Fruit fly (Drosophila melanogaster): ENCODE data around the gene LManI.
A peak's percentile ranks its signal among the peaks of the same experiment; 100 is the strongest.

The LManI gene

dm6 chr2L:10476879-10477278 is 19.8 kb upstream of the LManI start, which contains the start of gene RluA-2:
Gene RluA-2 (plus strand): TSS chr2L:10477073.
- no peak for TF ChIP-seq noc (tag; optimal IDR thresholded peaks at IDR 0.05)

DNA sequence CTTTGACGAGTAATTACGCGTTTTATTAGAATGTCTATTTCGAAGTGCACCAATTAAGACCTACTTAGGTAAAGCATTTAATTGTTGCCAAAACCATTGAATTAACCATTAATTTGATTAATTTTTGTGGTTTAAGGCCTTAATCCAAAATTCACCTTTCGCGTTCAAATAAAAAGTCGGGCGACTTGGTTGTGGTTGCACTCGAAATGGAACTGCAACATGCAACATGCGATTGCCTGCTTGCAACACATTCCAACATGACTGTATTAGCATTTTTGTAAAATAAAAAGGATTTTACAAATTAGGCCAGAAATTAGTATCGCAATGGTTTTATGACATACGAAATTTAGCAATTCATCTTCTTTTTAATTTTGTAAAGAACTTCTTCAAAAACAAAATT is 17.8 kb upstream of the LManI start:
- no peak for TF ChIP-seq noc (tag; optimal IDR thresholded peaks at IDR 0.05)

dm6 chr2L:10474268-10474678 is 17.2 kb upstream of the LManI start, which contains the start of gene RluA-1:
Gene RluA-1 (minus strand): TSS chr2L:10474349.
- peak; percentile 71 for TF ChIP-seq noc (tag; optimal IDR thresholded peaks at IDR 0.05)

DNA sequence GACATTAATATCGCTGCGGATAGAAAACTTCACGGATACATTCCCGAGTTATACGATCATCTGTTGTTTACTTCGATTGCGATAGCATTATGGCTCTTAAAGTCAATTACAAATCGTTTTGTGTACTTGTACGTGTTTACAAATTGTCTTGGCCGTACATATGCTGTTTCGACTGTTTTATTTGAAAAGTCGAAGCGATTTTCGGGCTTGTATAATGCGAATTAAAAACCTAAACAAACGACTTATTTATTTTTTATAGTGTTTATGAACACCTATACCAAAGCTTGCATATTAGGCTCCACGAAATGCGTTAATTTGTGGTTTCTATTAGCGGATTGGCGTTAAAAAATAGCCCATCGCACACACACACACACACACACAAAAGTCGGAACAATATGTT is 15.2 kb upstream of the LManI start:
- no peak for TF ChIP-seq noc (tag; optimal IDR thresholded peaks at IDR 0.05)

- TF ChIP-seq noc (tag; optimal IDR thresholded peaks at IDR 0.05): no peak
These were observed 13.2 kb upstream of the LManI start for dm6 chr2L:10470211-10470610.

dm6 chr2L:10468978-10469377 is 11.9 kb upstream of the LManI start:
- no peak for TF ChIP-seq noc (tag; optimal IDR thresholded peaks at IDR 0.05)

DNA sequence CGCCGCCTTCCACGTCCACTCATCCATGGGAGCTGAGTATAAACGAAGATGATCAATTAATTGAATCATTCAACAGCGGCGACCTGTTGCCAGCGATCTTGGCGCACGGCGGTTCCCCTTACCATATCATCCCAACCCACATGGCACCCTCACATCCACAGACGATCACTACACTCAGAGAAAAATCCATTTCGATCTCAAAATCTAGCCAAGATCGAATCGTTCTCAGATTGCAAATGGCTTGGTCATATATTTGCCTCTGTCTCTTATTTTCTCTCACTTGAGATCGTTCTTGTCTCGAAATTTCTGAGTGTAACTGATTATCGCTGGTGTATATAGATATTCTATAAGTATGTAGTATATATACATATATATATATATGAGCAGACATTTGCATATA is 11.3 kb upstream of the LManI start:
- TF ChIP-seq noc (tag; optimal IDR thresholded peaks at IDR 0.05): peak; percentile 66

DNA sequence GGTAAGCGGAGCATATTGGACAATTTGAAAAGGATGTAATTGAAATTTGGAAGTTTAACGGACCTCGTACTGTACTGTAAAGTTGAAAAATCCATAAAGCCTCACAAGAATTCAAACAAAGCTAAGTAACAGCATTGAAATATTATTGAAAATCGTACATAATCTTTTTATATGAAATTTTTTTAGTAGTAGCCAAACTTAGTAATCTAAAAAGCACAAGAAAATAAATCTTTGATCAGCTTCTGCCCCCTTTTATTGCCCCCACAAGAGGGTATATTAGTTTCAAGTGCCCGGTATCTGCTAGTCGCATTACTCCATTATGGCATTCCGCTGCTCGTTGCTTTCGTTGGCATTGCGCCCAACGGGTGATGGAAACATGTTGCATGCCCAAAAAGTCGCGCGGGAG is 9.8 kb upstream of the LManI start:
- TF ChIP-seq noc (tag; optimal IDR thresholded peaks at IDR 0.05): no peak

DNA sequence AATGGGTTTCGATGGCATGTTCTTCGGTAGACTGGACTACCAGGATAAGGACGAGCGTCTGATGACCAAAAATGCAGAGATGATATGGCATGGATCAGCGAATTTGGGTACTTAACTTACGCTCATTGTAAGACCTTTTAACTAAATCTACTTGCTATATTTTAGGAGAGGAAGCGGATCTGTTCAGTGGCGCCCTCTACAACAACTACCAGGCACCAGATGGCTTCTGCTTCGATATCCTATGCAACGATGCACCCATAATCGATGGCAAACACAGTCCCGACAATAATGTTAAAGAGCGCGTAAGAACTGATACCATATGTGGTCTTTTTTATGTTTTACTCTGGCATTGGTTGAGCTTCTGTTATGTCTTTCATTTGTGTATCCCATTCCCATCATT is 1.9 kb upstream of the LManI start:
- TF ChIP-seq noc (tag; optimal IDR thresholded peaks at IDR 0.05): no peak

dm6 chr2L:10455944-10456520 is 1.0 kb downstream of the LManI start:
- TF ChIP-seq noc (tag; optimal IDR thresholded peaks at IDR 0.05): peak; percentile 56

- TF ChIP-seq noc (tag; optimal IDR thresholded peaks at IDR 0.05): no peak
These were observed 4.7 kb downstream of the LManI start, which contains the start of gene ppk10 for dm6 chr2L:10452296-10452695. Gene ppk10 (minus strand): TSS chr2L:10452396.

DNA sequence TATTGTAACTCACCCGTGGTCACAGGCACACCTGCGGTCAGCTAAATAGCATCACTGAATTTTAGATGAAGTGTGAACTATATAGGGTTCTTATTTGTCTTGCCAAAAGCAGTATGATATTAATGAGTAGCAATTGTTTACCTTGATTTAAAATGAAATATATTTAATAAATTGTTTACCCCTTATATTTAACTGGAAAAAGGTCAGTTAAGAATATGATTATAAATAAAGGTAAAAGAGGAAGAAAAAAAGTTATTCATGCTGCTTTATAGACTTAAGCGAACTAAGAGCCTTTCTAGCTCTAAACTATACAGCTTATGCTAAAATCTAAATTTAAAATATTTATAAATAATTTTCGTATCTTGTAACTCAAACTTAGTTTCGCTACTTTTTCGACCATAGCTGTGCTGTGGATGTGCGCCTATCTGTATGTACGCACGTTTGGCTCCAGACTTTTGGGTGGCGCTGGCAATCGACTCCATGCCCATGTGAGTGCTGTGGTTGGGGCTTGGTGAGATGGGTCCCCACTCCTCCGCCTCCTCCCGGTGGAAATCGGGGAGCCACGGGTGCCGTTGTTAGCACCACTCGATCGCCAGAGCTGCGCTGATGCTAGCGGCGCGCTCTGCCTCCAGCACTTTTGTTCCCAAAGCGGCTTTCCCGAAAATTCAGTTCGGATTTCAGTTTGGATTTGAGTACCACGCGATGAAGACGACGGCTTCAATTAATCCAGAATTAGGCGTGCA is 14.8 kb downstream of the LManI start, which contains the start of gene loh:
TSS of gene loh (plus strand) at position 487 of the 743 bp plus-strand sequence.
- no peak for TF ChIP-seq noc (tag; optimal IDR thresholded peaks at IDR 0.05)

DNA sequence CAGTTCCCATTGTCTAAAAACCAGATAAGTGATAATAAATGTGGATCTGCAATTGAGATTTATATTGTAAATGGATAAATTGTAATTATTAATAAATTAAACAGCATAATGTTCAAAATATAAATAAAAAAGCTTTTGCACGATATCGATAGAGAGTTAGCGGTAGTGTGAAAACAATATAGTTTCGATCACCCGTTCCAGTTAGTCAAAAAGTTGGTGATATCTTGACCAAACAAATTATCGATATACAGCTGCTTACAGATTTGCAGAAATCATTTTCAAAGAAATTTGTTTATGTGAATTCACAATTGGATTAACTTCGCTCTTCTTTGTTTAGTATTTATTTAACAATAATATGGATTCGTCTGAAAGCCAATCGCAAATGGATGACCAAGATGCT is 17.9 kb downstream of the LManI start, which contains the start of gene Nse4:
TSS of gene Nse4 (plus strand) at position 267 of the 400 bp plus-strand sequence.
- TF ChIP-seq noc (tag; optimal IDR thresholded peaks at IDR 0.05): no peak

- no peak for TF ChIP-seq noc (tag; optimal IDR thresholded peaks at IDR 0.05)
These were observed 19.7 kb downstream of the LManI start, which contains the start of gene STUB1 for dm6 chr2L:10437317-10437716. Gene STUB1 (plus strand): TSS chr2L:10437548.

dm6 chr2L:10435606-10436160 is 21.4 kb downstream of the LManI start, which contains the start of the genes TBC1D16 and holn1:
Gene TBC1D16 (minus strand): TSS chr2L:10435656.
Gene holn1 (plus strand): TSS chr2L:10435995.
- no peak for TF ChIP-seq noc (tag; optimal IDR thresholded peaks at IDR 0.05)

DNA sequence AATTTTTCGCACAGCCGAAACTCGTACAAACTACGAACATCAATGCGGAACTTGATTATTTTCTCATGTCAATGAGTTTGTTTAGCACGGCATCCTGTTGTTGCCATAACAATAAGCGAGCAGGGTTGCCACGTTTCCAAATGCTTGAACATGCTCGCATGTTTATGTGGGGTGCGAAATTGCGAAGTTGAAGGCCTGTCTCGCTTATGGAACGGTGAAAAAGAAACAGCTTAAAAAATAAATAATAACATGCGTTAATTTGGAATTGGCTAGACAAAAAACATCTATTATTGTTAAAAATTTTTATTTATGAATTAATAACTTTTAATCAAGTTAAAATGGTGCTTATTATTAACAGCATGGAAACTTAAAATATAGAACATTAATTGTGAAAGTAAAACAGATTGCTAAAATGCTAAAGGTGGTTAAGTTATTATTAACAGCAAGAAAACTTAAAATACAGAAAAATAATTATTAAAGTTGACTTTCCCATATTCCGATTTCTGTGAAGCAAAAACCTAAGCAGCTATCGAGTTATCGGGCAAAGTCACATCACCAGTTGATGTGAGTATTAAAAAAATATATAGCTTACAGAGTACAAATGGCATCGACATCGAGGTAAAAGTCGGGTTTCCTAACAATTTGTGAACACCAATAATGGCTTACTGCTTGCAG is 26.1 kb downstream of the LManI start, which contains the start of the genes Bug22 and TfIIB:
TSS of gene Bug22 (minus strand) at position 117 of the 675 bp plus-strand sequence.
TSS of gene TfIIB (plus strand) at position 537 of the 675 bp plus-strand sequence.
- TF ChIP-seq noc (tag; optimal IDR thresholded peaks at IDR 0.05): no peak

Measured in whole organism, larva.